Fruit fly (Drosophila melanogaster): Measurements from ENCODE around the gene Socs16D.

DNA sequence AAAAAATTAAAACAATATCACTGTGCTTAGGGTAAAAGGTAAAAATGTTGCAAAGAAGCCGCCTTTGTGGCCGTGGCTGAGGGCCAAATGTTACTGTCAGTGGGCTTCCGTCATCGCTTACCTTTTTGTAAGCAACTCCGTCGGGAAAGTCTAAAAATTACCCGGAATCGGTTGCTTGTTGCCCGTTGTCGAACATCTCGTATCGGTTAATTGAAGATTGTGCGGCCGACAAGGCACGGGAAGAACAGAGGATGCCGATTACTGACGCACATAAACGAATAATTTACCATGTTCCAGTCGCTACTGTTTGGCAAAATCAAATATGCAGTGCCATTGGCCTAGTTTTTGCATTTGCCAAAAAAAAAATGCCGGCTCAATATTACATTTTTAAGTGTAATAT, 28.7 kb upstream of the Socs16D start, which contains the start of gene Mco4:
- TF ChIP-seq Hnf4 (GFP tag; optimal IDR thresholded peaks at IDR 0.05) (no peak), sv (GFP tag; optimal IDR thresholded peaks at IDR 0.05) (no peak), Dfd (GFP tag; optimal IDR thresholded peaks at IDR 0.05) (no peak), lola (GFP tag; optimal IDR thresholded peaks at IDR 0.05) (no peak), GATAd (GFP tag; optimal IDR thresholded peaks at IDR 0.05) (no peak)
